Fruit fly (Drosophila melanogaster) whole organism, embryonic: Measurements from ENCODE around the gene nenya.

Source experiments
- ATbp ChIP-seq: fragments of 200-800 bp; sonication (Bioruptor generic); optimal IDR thresholded peaks from 2 replicates; lab custom pipeline; 2017; ENCODE audit warnings: missing biosample characterization, mild to moderate bottlenecking, missing genetic modification characterization, missing genetic modification reagents
- Atf3 ChIP-seq: fragments of 200-800 bp; sonication (Bioruptor generic); optimal IDR thresholded peaks from 3 replicates; lab custom pipeline; 2016; ENCODE audit warnings: missing biosample characterization, missing genetic modification characterization
- Bdp1 ChIP-seq: fragments of 200-800 bp; sonication (Bioruptor generic); optimal IDR thresholded peaks from 3 replicates; lab custom pipeline; 2016; ENCODE audit warnings: missing biosample characterization, missing genetic modification characterization
- C15 ChIP-seq: fragments of 200-800 bp; sonication (Bioruptor generic); IDR thresholded peaks from 3 replicates; pipeline ENCODE4 v1.3.6; 2022; ENCODE audit warnings: missing biosample characterization, missing genetic modification characterization
- CG10267 ChIP-seq: fragments of 200-800 bp; sonication (Bioruptor generic); optimal IDR thresholded peaks from 2 replicates; lab custom pipeline; 2018; ENCODE audit warnings: missing biosample characterization, mild to moderate bottlenecking, missing genetic modification characterization, moderate library complexity
- CG10979 ChIP-seq: fragments of 200-800 bp; sonication (Bioruptor generic); optimal IDR thresholded peaks from 2 replicates; lab custom pipeline; 2018; ENCODE audit warnings: missing biosample characterization, mild to moderate bottlenecking, missing genetic modification characterization, moderate library complexity
- CG1603 ChIP-seq: fragments of 200-800 bp; sonication (Bioruptor generic); optimal IDR thresholded peaks from 2 replicates; lab custom pipeline; 2019; ENCODE audit warnings: missing biosample characterization, mild to moderate bottlenecking, missing genetic modification characterization, moderate library complexity
- CG17361 ChIP-seq: fragments of 200-800 bp; sonication (Bioruptor generic); IDR thresholded peaks from 3 replicates; pipeline ENCODE4 v1.3.6; 2022; ENCODE audit warnings: missing biosample characterization, missing genetic modification characterization
- CG17385 ChIP-seq: fragments of 200-800 bp; sonication (Bioruptor generic); optimal IDR thresholded peaks from 3 replicates; lab custom pipeline; 2018; ENCODE audit warnings: missing biosample characterization, mild to moderate bottlenecking, missing genetic modification characterization
- CG17829 ChIP-seq: fragments of 200-800 bp; optimal IDR thresholded peaks from 2 replicates; lab custom pipeline; 2019; ENCODE audit warnings: missing biosample characterization, mild to moderate bottlenecking, missing genetic modification characterization, moderate library complexity
- CG18262 ChIP-seq: fragments of 200-800 bp; optimal IDR thresholded peaks from 3 replicates; lab custom pipeline; 2019; ENCODE audit warnings: missing biosample characterization, mild to moderate bottlenecking, missing genetic modification characterization, moderate library complexity
- CG2116 ChIP-seq: fragments of 200-800 bp; sonication (Bioruptor generic); optimal IDR thresholded peaks from 3 replicates; lab custom pipeline; 2018; ENCODE audit warnings: missing biosample characterization, mild to moderate bottlenecking, missing genetic modification characterization
- CG2712 ChIP-seq: fragments of 200-800 bp; optimal IDR thresholded peaks from 3 replicates; lab custom pipeline; 2019; ENCODE audit warnings: missing biosample characterization, mild to moderate bottlenecking, missing genetic modification characterization, moderate library complexity
- CG32532 ChIP-seq: fragments of 200-800 bp; sonication (Bioruptor generic); IDR thresholded peaks from 2 replicates; pipeline ENCODE4 v1.3.6; 2022; ENCODE audit warnings: missing biosample characterization, missing genetic modification characterization
- CG34224 ChIP-seq: fragments of 200-800 bp; sonication (Bioruptor generic); IDR thresholded peaks from 3 replicates; pipeline ENCODE4 v1.3.6; 2022; ENCODE audit warnings: missing biosample characterization, missing genetic modification characterization; ENCODE audit not compliant: partially characterized antibody
- CG4360 ChIP-seq: fragments of 200-800 bp; sonication (Bioruptor generic); IDR thresholded peaks from 2 replicates; pipeline ENCODE4 v1.3.6; 2022; ENCODE audit warnings: missing biosample characterization, missing genetic modification characterization
- CG4404 ChIP-seq: fragments of 200-800 bp; sonication (Bioruptor generic); IDR thresholded peaks from 2 replicates; pipeline ENCODE4 v1.3.6; 2022; ENCODE audit warnings: missing biosample characterization, missing genetic modification characterization
- CG9797 ChIP-seq: fragments of 200-800 bp; sonication (Bioruptor generic); optimal IDR thresholded peaks from 3 replicates; lab custom pipeline; 2018; ENCODE audit warnings: missing biosample characterization, mild to moderate bottlenecking, missing genetic modification characterization
- Dfd ChIP-seq, 2 experiments: fragments of >200 bp; optimal IDR thresholded peaks; 2 replicates each; lab custom pipeline; 2017; ENCODE audit warnings: missing biosample characterization in 2 of 2, missing genetic modification characterization in 2 of 2
- Dll ChIP-seq: fragments of 200-800 bp; sonication (Bioruptor generic); IDR thresholded peaks from 4 replicates; pipeline ENCODE4 v1.3.6; 2022; ENCODE audit warnings: missing biosample characterization, missing genetic modification characterization; ENCODE audit not compliant: partially characterized antibody
- E2f2 ChIP-seq: fragments of 200-800 bp; sonication (Bioruptor generic); IDR thresholded peaks from 2 replicates; pipeline ENCODE4 v1.3.6; 2022; ENCODE audit warnings: missing biosample characterization, missing genetic modification characterization
- H15 ChIP-seq: fragments of 200-800 bp; sonication (Bioruptor generic); IDR thresholded peaks from 3 replicates; pipeline ENCODE4 v1.3.6; 2022; ENCODE audit warnings: missing biosample characterization, missing genetic modification characterization
- Hand ChIP-seq: fragments of 200-800 bp; sonication (Bioruptor generic); optimal IDR thresholded peaks from 2 replicates; lab custom pipeline; 2017; ENCODE audit warnings: mild to moderate bottlenecking, missing biosample characterization, missing genetic modification reagents, missing genetic modification characterization
- MBD-R2 ChIP-seq: fragments of 200-800 bp; sonication (Bioruptor generic); IDR thresholded peaks from 2 replicates; pipeline ENCODE4 v1.3.6; 2022; ENCODE audit warnings: missing biosample characterization, missing genetic modification characterization
- MESR4 ChIP-seq: fragments of 200-800 bp; sonication (Bioruptor generic); optimal IDR thresholded peaks from 2 replicates; lab custom pipeline; 2018; ENCODE audit warnings: missing biosample characterization, mild to moderate bottlenecking, missing genetic modification characterization, moderate library complexity
- NC2β ChIP-seq: fragments of 200-800 bp; sonication (Bioruptor generic); optimal IDR thresholded peaks from 2 replicates; lab custom pipeline; 2016; ENCODE audit warnings: missing biosample characterization, missing genetic modification characterization
- Nf-YC ChIP-seq: fragments of 200-800 bp; optimal IDR thresholded peaks from 3 replicates; lab custom pipeline; 2019; ENCODE audit warnings: missing biosample characterization, mild to moderate bottlenecking, missing genetic modification characterization, moderate library complexity
- Sry-β ChIP-seq: fragments of 200-800 bp; sonication (Bioruptor generic); optimal IDR thresholded peaks from 2 replicates; lab custom pipeline; 2018; ENCODE audit warnings: missing biosample characterization, mild to moderate bottlenecking, missing genetic modification characterization, moderate library complexity
- YL-1 ChIP-seq: fragments of 200-800 bp; sonication (Bioruptor generic); optimal IDR thresholded peaks from 3 replicates; lab custom pipeline; 2017; ENCODE audit warnings: missing biosample characterization, mild to moderate bottlenecking, missing genetic modification characterization
- ac ChIP-seq: fragments of 200-800 bp; sonication (Bioruptor generic); optimal IDR thresholded peaks from 3 replicates; lab custom pipeline; 2017; ENCODE audit warnings: missing biosample characterization, mild to moderate bottlenecking, missing genetic modification characterization
- al ChIP-seq: fragments of 200-800 bp; sonication (Bioruptor generic); IDR thresholded peaks from 2 replicates; pipeline ENCODE4 v1.3.6; 2022; ENCODE audit warnings: missing biosample characterization, missing genetic modification characterization
- amos ChIP-seq: fragments of 200-800 bp; sonication (Bioruptor generic); IDR thresholded peaks from 2 replicates; pipeline ENCODE4 v1.3.6; 2022; ENCODE audit warnings: missing biosample characterization, missing genetic modification characterization; ENCODE audit not compliant: partially characterized antibody
- ap ChIP-seq: fragments of 200-800 bp; sonication (Bioruptor generic); IDR thresholded peaks from 2 replicates; pipeline ENCODE4 v1.3.6; 2022; ENCODE audit warnings: missing biosample characterization, missing genetic modification characterization
- ara ChIP-seq: fragments of 200-800 bp; sonication (Bioruptor generic); IDR thresholded peaks from 2 replicates; pipeline ENCODE4 v1.3.6; 2022; ENCODE audit warnings: missing biosample characterization, missing genetic modification characterization
- dpn ChIP-seq, 2 experiments: fragments of 200-800 bp; sonication (Bioruptor generic); optimal IDR thresholded peaks; 3 replicates each; lab custom pipeline; 2016; ENCODE audit warnings: missing biosample characterization in 2 of 2, missing genetic modification characterization in 2 of 2
- gem ChIP-seq: fragments of 200-800 bp; sonication (Bioruptor generic); optimal IDR thresholded peaks from 2 replicates; lab custom pipeline; 2019; ENCODE audit warnings: missing biosample characterization, mild to moderate bottlenecking, missing genetic modification characterization, moderate library complexity
- gfzf ChIP-seq: fragments of 200-800 bp; sonication (Bioruptor generic); optimal IDR thresholded peaks from 2 replicates; lab custom pipeline; 2016; ENCODE audit warnings: missing biosample characterization, mild to moderate bottlenecking, missing genetic modification characterization, moderate library complexity
- gsb-n ChIP-seq: fragments of 200-800 bp; sonication (Bioruptor generic); optimal IDR thresholded peaks from 3 replicates; lab custom pipeline; 2018; ENCODE audit warnings: missing biosample characterization, mild to moderate bottlenecking, missing genetic modification characterization
- klu ChIP-seq: fragments of 200-800 bp; sonication (Bioruptor generic); IDR thresholded peaks from 2 replicates; pipeline ENCODE4 v1.3.6; 2022; ENCODE audit warnings: missing biosample characterization, missing genetic modification characterization
- knrl ChIP-seq: fragments of 200-800 bp; sonication (Bioruptor generic); IDR thresholded peaks from 3 replicates; pipeline ENCODE4 v1.3.6; 2022; ENCODE audit warnings: missing biosample characterization, missing genetic modification characterization; ENCODE audit not compliant: partially characterized antibody
- odd ChIP-seq: fragments of 200-800 bp; sonication (Bioruptor generic); optimal IDR thresholded peaks from 2 replicates; lab custom pipeline; 2017; ENCODE audit warnings: missing biosample characterization, mild to moderate bottlenecking, missing genetic modification characterization
- pzg ChIP-seq: fragments of 200-800 bp; sonication (Bioruptor generic); optimal IDR thresholded peaks from 3 replicates; lab custom pipeline; 2018; ENCODE audit warnings: missing biosample characterization, mild to moderate bottlenecking, missing genetic modification characterization, moderate library complexity
- row ChIP-seq: fragments of 200-800 bp; sonication (Bioruptor generic); IDR thresholded peaks from 3 replicates; pipeline ENCODE4 v1.3.6; 2022; ENCODE audit warnings: missing biosample characterization, missing genetic modification characterization
- sens ChIP-seq: fragments of 200-800 bp; sonication (Bioruptor generic); peaks from one replicate; lab custom pipeline; 2016; ENCODE audit warnings: missing biosample characterization, missing genetic modification characterization
- sqz ChIP-seq: fragments of 200-800 bp; sonication (Bioruptor generic); optimal IDR thresholded peaks from 3 replicates; lab custom pipeline; 2018; ENCODE audit warnings: missing biosample characterization, mild to moderate bottlenecking, missing genetic modification characterization
- sr ChIP-seq: fragments of 200-800 bp; sonication (Bioruptor generic); IDR thresholded peaks from 3 replicates; pipeline ENCODE4 v1.3.6; 2022; ENCODE audit warnings: missing biosample characterization, missing genetic modification characterization
- ssp ChIP-seq: fragments of 200-800 bp; sonication (Bioruptor generic); IDR thresholded peaks from 2 replicates; pipeline ENCODE4 v1.3.6; 2022; ENCODE audit warnings: missing biosample characterization, missing genetic modification characterization
- stwl ChIP-seq: fragments of 200-800 bp; sonication (Bioruptor generic); optimal IDR thresholded peaks from 3 replicates; lab custom pipeline; 2018; ENCODE audit warnings: missing biosample characterization, mild to moderate bottlenecking, missing genetic modification characterization, moderate library complexity
- sug ChIP-seq: fragments of 200-800 bp; optimal IDR thresholded peaks from 2 replicates; lab custom pipeline; 2019; ENCODE audit warnings: missing biosample characterization, mild to moderate bottlenecking, missing genetic modification characterization, moderate library complexity
- trem ChIP-seq: fragments of 200-800 bp; optimal IDR thresholded peaks from 3 replicates; lab custom pipeline; 2019; ENCODE audit warnings: missing biosample characterization, mild to moderate bottlenecking, missing genetic modification characterization, moderate library complexity
- wek ChIP-seq: fragments of 200-800 bp; sonication (Bioruptor generic); optimal IDR thresholded peaks from 3 replicates; lab custom pipeline; 2018; ENCODE audit warnings: missing biosample characterization, mild to moderate bottlenecking, missing genetic modification characterization, moderate library complexity

nenya gene

dm6 chr3R:27920883-27921282 lies 7.1 kb downstream of the nenya start, which contains the start of gene CG12259:
Gene CG12259, minus strand, starts transcription at chr3R:27921089.
- no peak for TF ChIP-seq CG4360 (GFP tag; lab: Robert Waterston, UW)
- peak; percentile 59 for TF ChIP-seq MBD-R2
- TF ChIP-seq C15: no peak
- TF ChIP-seq ssp (GFP tag; lab: Robert Waterston, UW): no peak
- no peak for TF ChIP-seq sens (GFP tag; lab: Kevin White, UChicago)
- TF ChIP-seq ac (GFP tag; lab: Kevin White, UChicago): no peak
- no peak for TF ChIP-seq dpn (GFP tag; optimal IDR thresholded peaks at IDR 0.05; lab: Kevin White, UChicago)
- no peak for TF ChIP-seq amos (GFP tag; lab: Robert Waterston, UW)
- no peak for TF ChIP-seq ara
- TF ChIP-seq trem (tag; lab: Kevin White, UChicago): peak; percentile 43
- no peak for TF ChIP-seq Dll (GFP tag; lab: Robert Waterston, UW)
- TF ChIP-seq ap (GFP tag; lab: Robert Waterston, UW): no peak
- TF ChIP-seq gem (tag; lab: Kevin White, UChicago): peak; percentile 29
- no peak for TF ChIP-seq Bdp1 (GFP tag; lab: Kevin White, UChicago)
- TF ChIP-seq wek (GFP tag; lab: Kevin White, UChicago): peak; percentile 10
- peak; percentile 7 for TF ChIP-seq ATbp (GFP tag; lab: Kevin White, UChicago)
- TF ChIP-seq odd (GFP tag; lab: Kevin White, UChicago): no peak
- no peak for TF ChIP-seq stwl (tag; lab: Kevin White, UChicago)
- TF ChIP-seq Sry-β (GFP tag; lab: Kevin White, UChicago): peak; percentile 48
- peak; percentile 12 for TF ChIP-seq gsb-n (tag; lab: Kevin White, UChicago)
- TF ChIP-seq CG34224 (GFP tag; lab: Robert Waterston, UW): 0 out of 3 replicates have a peak, but pooled peaks have one; percentile 10
- peak; percentile 35 for TF ChIP-seq CG9797
- TF ChIP-seq sqz (GFP tag; lab: Kevin White, UChicago): peak; percentile 56
- TF ChIP-seq CG10267 (tag; lab: Kevin White, UChicago): peak; percentile 50
- no peak for TF ChIP-seq NC2β
- 0 out of 2 replicates have a peak, but pooled peaks have one; percentile 21 for TF ChIP-seq E2f2
- peak; percentile 13 for TF ChIP-seq YL-1 (GFP tag; lab: Kevin White, UChicago)
- TF ChIP-seq Hand: no peak
- peak; percentile 27; the same call in 1 of the 3 replicates for TF ChIP-seq CG17361
- no peak for TF ChIP-seq sug (tag; lab: Kevin White, UChicago)
- peak; percentile 19 for TF ChIP-seq CG18262 (tag; lab: Kevin White, UChicago)
- peak; percentile 21 for TF ChIP-seq CG17385 (GFP tag; lab: Kevin White, UChicago)
- TF ChIP-seq sr (GFP tag; lab: Robert Waterston, UW): no peak
- TF ChIP-seq H15 (GFP tag; lab: Robert Waterston, UW): no peak
- TF ChIP-seq pzg (GFP tag; lab: Kevin White, UChicago): peak; percentile 12
- no peak for TF ChIP-seq CG10979 (tag; lab: Kevin White, UChicago)
- peak; percentile 14 for TF ChIP-seq CG2116 (GFP tag; lab: Kevin White, UChicago)
- peak; percentile 25 for TF ChIP-seq MESR4 (GFP tag; lab: Kevin White, UChicago)
- peak; percentile 14 for TF ChIP-seq CG17829 (tag; lab: Kevin White, UChicago)
- TF ChIP-seq Atf3 (GFP tag; lab: Kevin White, UChicago): no peak
- TF ChIP-seq CG4404 (GFP tag; lab: Robert Waterston, UW): no peak
- TF ChIP-seq CG1603: peak; percentile 12
- TF ChIP-seq klu (GFP tag; lab: Robert Waterston, UW): no peak
- TF ChIP-seq CG2712 (tag; lab: Kevin White, UChicago): peak; percentile 23
- peak; percentile 76 for TF ChIP-seq row
- no peak for TF ChIP-seq al (GFP tag; lab: Robert Waterston, UW)
- TF ChIP-seq knrl (GFP tag; lab: Robert Waterston, UW): no peak
- no peak for TF ChIP-seq Dfd (GFP tag; optimal IDR thresholded peaks at IDR 0.05; lab: Kevin White, UChicago)
- TF ChIP-seq Nf-YC (tag; lab: Kevin White, UChicago): peak; percentile 12
- no peak for TF ChIP-seq CG32532
- peak; percentile 56 for TF ChIP-seq gfzf (GFP tag; lab: Kevin White, UChicago)
